Worm (Caenorhabditis elegans): Measurements from ENCODE around the gene pals-32.

pals-32 gene

ce11 chrV:2877509-2877908 is 18.9 kb upstream of the pals-32 start, which contains the start of gene F37B4.10:
Gene F37B4.10 (minus strand): TSS chrV:2877609.
- TF ChIP-seq lsy-2 (tag; optimal IDR thresholded peaks at IDR 0.05) (peak in 1 of 2 experiments; percentile 11), sptf-1 (tag; optimal IDR thresholded peaks at IDR 0.05) (no peak), dpl-1 (GFP tag; optimal IDR thresholded peaks at IDR 0.05) (peak in 1 of 3 experiments; percentile 11), lin-35 (GFP tag; optimal IDR thresholded peaks at IDR 0.05) (peak; percentile 15 to 22), efl-1 (optimal IDR thresholded peaks at IDR 0.05) (peak; percentile 8 to 18), efl-1 (GFP tag; optimal IDR thresholded peaks at IDR 0.05 in 1 of 2) (no peak), nhr-28 (tag; optimal IDR thresholded peaks at IDR 0.05) (no peak), isw-1 (GFP tag; IDR thresholded peaks at IDR 0.05) (no peak), snpc-4 (tag; optimal IDR thresholded peaks at IDR 0.05) (no peak), unc-62 (GFP tag; optimal IDR thresholded peaks at IDR 0.05) (no peak), snu-23 (GFP tag; optimal IDR thresholded peaks at IDR 0.05) (no peak), dsc-1 (tag; optimal IDR thresholded peaks at IDR 0.05) (no peak), ceh-82 (tag; optimal IDR thresholded peaks at IDR 0.05) (no peak)

ce11 chrV:2879801-2880200 is 16.6 kb upstream of the pals-32 start, which contains the start of gene str-39:
Gene str-39 (minus strand): TSS chrV:2879901.
- TF ChIP-seq nhr-90 (tag; optimal IDR thresholded peaks at IDR 0.05; ENCODE audit: poor library complexity) (no peak), unc-98 (GFP tag; IDR thresholded peaks at IDR 0.05) (no peak), dsc-1 (tag; optimal IDR thresholded peaks at IDR 0.05) (no peak), unc-62 (GFP tag; optimal IDR thresholded peaks at IDR 0.05) (no peak), pax-3 (tag; optimal IDR thresholded peaks at IDR 0.05) (no peak), sptf-1 (tag; optimal IDR thresholded peaks at IDR 0.05) (no peak), mef-2 (tag; optimal IDR thresholded peaks at IDR 0.05) (no peak), nhr-20 (tag; optimal IDR thresholded peaks at IDR 0.05) (no peak), rnt-1 (tag; optimal IDR thresholded peaks at IDR 0.05) (no peak), ces-1 (GFP tag; optimal IDR thresholded peaks at IDR 0.05) (no peak), egl-13 (tag; optimal IDR thresholded peaks at IDR 0.05) (no peak), ceh-82 (tag; optimal IDR thresholded peaks at IDR 0.05) (no peak)

- TF ChIP-seq ztf-4 (tag; optimal IDR thresholded peaks at IDR 0.05) (no peak), elt-2 (tag; optimal IDR thresholded peaks at IDR 0.05) (peak; percentile 53)
Measured at ce11 chrV:2880356-2880755, 16.1 kb upstream of the pals-32 start.

- no peak for TF ChIP-seq mab-9 (GFP tag; IDR thresholded peaks at IDR 0.05)
- no peak for TF ChIP-seq ceh-63 (GFP tag; optimal IDR thresholded peaks at IDR 0.05)
- TF ChIP-seq dsc-1 (tag; optimal IDR thresholded peaks at IDR 0.05) = no peak
- TF ChIP-seq Y116A8C.19 (tag; optimal IDR thresholded peaks at IDR 0.05; ENCODE audit: borderline replicate concordance) = no peak
- TF ChIP-seq skn-1 (tag; optimal IDR thresholded peaks at IDR 0.05) = no peak
- TF ChIP-seq efl-1 (optimal IDR thresholded peaks at IDR 0.05) = no peak
- peak in 1 of 2 experiments; percentile 21 for TF ChIP-seq efl-1 (GFP tag; optimal IDR thresholded peaks at IDR 0.05 in 1 of 2)
- TF ChIP-seq ceh-90 (tag; optimal IDR thresholded peaks at IDR 0.05) = no peak
- TF ChIP-seq elt-2 (tag; optimal IDR thresholded peaks at IDR 0.05) = peak; percentile 67
- TF ChIP-seq pax-3 (tag; optimal IDR thresholded peaks at IDR 0.05) = no peak
- TF ChIP-seq lin-14 (GFP tag; optimal IDR thresholded peaks at IDR 0.05) = no peak
- TF ChIP-seq nhr-77 (tag; optimal IDR thresholded peaks at IDR 0.05) = no peak
- no peak for TF ChIP-seq lin-15B (tag; optimal IDR thresholded peaks at IDR 0.05)
Measured at ce11 chrV:2881016-2881415, 15.4 kb upstream of the pals-32 start, which contains the start of gene ifc-1. Gene ifc-1 (plus strand): TSS chrV:2881393.

ce11 chrV:2881565-2881964 is 14.8 kb upstream of the pals-32 start:
- TF ChIP-seq pqm-1 (tag; optimal IDR thresholded peaks at IDR 0.05) = no peak
- TF ChIP-seq dsc-1 (tag; optimal IDR thresholded peaks at IDR 0.05) = no peak

- TF ChIP-seq elt-2 (tag; optimal IDR thresholded peaks at IDR 0.05) = no peak
- no peak for TF ChIP-seq pqm-1 (tag; optimal IDR thresholded peaks at IDR 0.05)
- no peak for TF ChIP-seq nhr-20 (tag; optimal IDR thresholded peaks at IDR 0.05)
- TF ChIP-seq lin-39 (tag; optimal IDR thresholded peaks at IDR 0.05) = no peak
- TF ChIP-seq efl-3 (GFP tag; optimal IDR thresholded peaks at IDR 0.05) = no peak
- no peak for TF ChIP-seq ceh-63 (GFP tag; optimal IDR thresholded peaks at IDR 0.05)
Measured at ce11 chrV:2883097-2883496, 13.3 kb upstream of the pals-32 start.
